Worm (Caenorhabditis elegans) whole organism, L1 larva: ENCODE measurements around the gene otpl-3.

Source experiments
- aha-1 ChIP-seq: fragments of 150-350 bp; optimal IDR thresholded peaks from 2 replicates; lab custom pipeline; 2014; ENCODE audit warnings: missing biosample characterization, missing genetic modification characterization
- alr-1 ChIP-seq: fragments of 200-800 bp; sonication (Bioruptor generic); optimal IDR thresholded peaks from 2 replicates; lab custom pipeline; 2018; ENCODE audit warnings: borderline replicate concordance, mild to moderate bottlenecking, missing genetic modification characterization, missing compliant biosample characterization
- ama-1 ChIP-seq: fragments of 150-350 bp; optimal IDR thresholded peaks from 2 replicates; lab custom pipeline; 2014
- ceh-63 ChIP-seq: fragments of 200-800 bp; sonication (Bioruptor generic); optimal IDR thresholded peaks from 2 replicates; lab custom pipeline; 2018; ENCODE audit warnings: mild to moderate bottlenecking, missing genetic modification characterization, missing compliant biosample characterization
- egl-27 ChIP-seq, 2 experiments: fragments of 150-350 bp in 1 of 2; sonication (generic microtip); optimal IDR thresholded peaks; 3 replicates each; lab custom pipeline; 2017 to 2018; ENCODE audit warnings: missing biosample characterization in 2 of 2, missing genetic modification characterization in 2 of 2, missing genetic modification reagents in 2 of 2
- jun-1 ChIP-seq: fragments of 150-350 bp; optimal IDR thresholded peaks from 2 replicates; lab custom pipeline; 2014; ENCODE audit warnings: missing biosample characterization, missing genetic modification reagents, missing genetic modification characterization
- nhr-20 ChIP-seq: sonication (generic microtip); optimal IDR thresholded peaks from 2 replicates; lab custom pipeline; 2016; ENCODE audit warnings: mild to moderate bottlenecking, missing genetic modification characterization, missing compliant biosample characterization
- nhr-237 ChIP-seq: fragments of 150-350 bp; optimal IDR thresholded peaks from 2 replicates; lab custom pipeline; 2014; ENCODE audit warnings: missing biosample characterization, missing genetic modification characterization
- pax-3 ChIP-seq: fragments of 200-800 bp; sonication (Bioruptor generic); optimal IDR thresholded peaks from 2 replicates; lab custom pipeline; 2018; ENCODE audit warnings: mild to moderate bottlenecking, missing genetic modification characterization, moderate library complexity, missing compliant biosample characterization
- snpc-4 ChIP-seq: fragments of 150-350 bp; optimal IDR thresholded peaks from 2 replicates; lab custom pipeline; 2014; ENCODE audit warnings: missing biosample characterization, missing genetic modification characterization
- tbx-2 ChIP-seq: sonication (generic microtip); optimal IDR thresholded peaks from 2 replicates; lab custom pipeline; 2016; ENCODE audit warnings: missing genetic modification characterization, missing compliant biosample characterization
- unc-62 ChIP-seq: fragments of 150-350 bp; optimal IDR thresholded peaks from 2 replicates; lab custom pipeline; 2014; ENCODE audit warnings: missing biosample characterization, missing genetic modification reagents, missing genetic modification characterization
- ztf-11 ChIP-seq, 2 experiments: sonication (generic microtip); optimal IDR thresholded peaks; 2 replicates each; lab custom pipeline; 2016 to 2017; ENCODE audit warnings: missing genetic modification characterization in 2 of 2, missing biosample characterization in 1 of 2, missing compliant biosample characterization in 1 of 2

- TF ChIP-seq jun-1 (tag; lab: Kevin White, UChicago) (no peak), aha-1 (tag; lab: Kevin White, UChicago) (no peak), pax-3 (tag; lab: Kevin White, UChicago) (no peak), ceh-63 (GFP tag; lab: Kevin White, UChicago) (no peak), nhr-237 (tag; lab: Kevin White, UChicago) (no peak), egl-27 (tag; optimal IDR thresholded peaks at IDR 0.05; lab: Kevin White, UChicago) (no peak), nhr-20 (tag; lab: Kevin White, UChicago) (no peak), unc-62 (GFP tag; lab: Kevin White, UChicago) (no peak), ama-1 (lab: Kevin White, UChicago) (no peak), ztf-11 (tag; optimal IDR thresholded peaks at IDR 0.05; lab: Kevin White, UChicago) (no peak), snpc-4 (tag; lab: Kevin White, UChicago) (no peak), alr-1 (tag; lab: Kevin White, UChicago) (no peak), tbx-2 (no peak)
These were observed 49.8 kb downstream of the otpl-3 start, which contains the start of gene F41C6.4 for ce11 chrX:6874723-6875122.
